Worm (Caenorhabditis elegans) whole organism, L4/young adult: ENCODE measurements around the gene C13B4.1.

Experiments used
- W03F9.2 ChIP-seq: fragments of 150-350 bp; optimal IDR thresholded peaks from 2 replicates; lab custom pipeline; 2014; ENCODE audit warnings: missing biosample characterization, missing genetic modification characterization
- him-1 ChIP-seq: sonication (generic microtip); optimal IDR thresholded peaks from 2 replicates; lab custom pipeline; 2016; ENCODE audit warnings: missing genotype, missing genetic modification reagents, missing genetic modification characterization, missing compliant biosample characterization

DNA sequence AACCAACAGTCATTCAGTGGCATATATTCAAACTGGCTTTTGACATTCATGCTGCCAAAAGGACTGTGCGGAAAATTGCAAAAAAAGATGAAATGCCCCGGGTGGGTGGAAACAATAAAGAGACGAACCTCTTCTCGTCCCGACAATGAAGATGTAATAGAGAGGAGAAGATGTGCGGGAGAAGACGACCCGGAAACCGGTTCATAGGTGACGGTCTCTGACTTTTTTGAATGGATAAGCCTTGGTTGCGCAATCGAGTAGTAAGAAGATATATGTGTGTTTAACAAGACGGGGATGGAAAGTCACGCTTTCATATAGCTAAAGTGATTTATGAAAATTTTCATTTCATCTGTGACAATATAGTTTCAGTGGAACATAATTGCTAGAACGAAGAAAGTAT is 1.3 kb upstream of the C13B4.1 start:
- TF ChIP-seq him-1 (tag; lab: Kevin White, UChicago), result no peak
- no peak for TF ChIP-seq W03F9.2 (tag; lab: Kevin White, UChicago)
